Worm (Caenorhabditis elegans): ENCODE data around the gene C25F9.15.

C25F9.15 gene

DNA sequence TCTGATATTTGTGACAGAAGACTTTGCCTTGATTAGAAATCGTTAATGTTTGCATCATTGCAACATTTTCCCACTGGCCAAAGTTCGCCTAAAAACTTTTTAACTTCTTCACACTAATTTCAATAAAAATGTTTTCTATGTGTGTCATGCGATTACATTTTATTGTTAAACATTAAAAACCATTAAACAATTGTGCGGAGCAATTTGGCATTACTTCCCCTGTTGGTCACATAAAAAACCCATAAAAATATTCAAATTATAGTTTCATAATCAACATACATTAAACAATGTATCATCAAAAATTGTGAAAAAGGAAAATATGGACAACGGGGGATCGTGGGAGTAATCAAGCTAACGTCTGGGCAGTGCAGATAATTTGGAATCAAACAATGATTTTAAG lies 1.4 kb downstream of the C25F9.15 start:
- TF ChIP-seq nhr-28 (tag; optimal IDR thresholded peaks at IDR 0.05) (peak; percentile 6), php-3 (GFP tag; IDR thresholded peaks at IDR 0.05) (peak; percentile 94)

ce11 chrV:19421131-19421530 lies 3.2 kb downstream of the C25F9.15 start, which contains the start of gene C25F9.2:
Gene C25F9.2, plus strand, starts transcription at chrV:19421471.
- TF ChIP-seq F37D6.2 (tag; optimal IDR thresholded peaks at IDR 0.05) (no peak), daf-19 (GFP tag; conservative IDR thresholded peaks at IDR 0.05) (no peak), madf-5 (GFP tag; IDR thresholded peaks at IDR 0.05) (no peak), nhr-42 (GFP tag; IDR thresholded peaks at IDR 0.05) (no peak), attf-4 (tag; optimal IDR thresholded peaks at IDR 0.05) (no peak), nhr-25 (tag; optimal IDR thresholded peaks at IDR 0.05; ENCODE audit: borderline replicate concordance, insufficient read depth) (no peak), lin-15B (tag; optimal IDR thresholded peaks at IDR 0.05) (no peak), mes-2 (tag; optimal IDR thresholded peaks at IDR 0.05; ENCODE audit: poor library complexity, severe bottlenecking) (no peak), skn-1 (tag; optimal IDR thresholded peaks at IDR 0.05) (no peak), aly-2 (tag; optimal IDR thresholded peaks at IDR 0.05) (no peak), nhr-10 (tag; optimal IDR thresholded peaks at IDR 0.05) (no peak), snpc-4 (tag; optimal IDR thresholded peaks at IDR 0.05) (no peak), dmd-9 (GFP tag; IDR thresholded peaks at IDR 0.05) (no peak), rbr-2 (tag; optimal IDR thresholded peaks at IDR 0.05) (no peak), php-3 (GFP tag; IDR thresholded peaks at IDR 0.05) (no peak), Y5F2A.4 (GFP tag; optimal IDR thresholded peaks at IDR 0.05) (no peak), ceh-28 (tag; optimal IDR thresholded peaks at IDR 0.05) (no peak), duxl-1 (tag; optimal IDR thresholded peaks at IDR 0.05; ENCODE audit: poor library complexity) (no peak), snpc-1.2 (GFP tag; IDR thresholded peaks at IDR 0.05) (no peak), lim-7 (GFP tag; IDR thresholded peaks at IDR 0.05) (no peak)

DNA sequence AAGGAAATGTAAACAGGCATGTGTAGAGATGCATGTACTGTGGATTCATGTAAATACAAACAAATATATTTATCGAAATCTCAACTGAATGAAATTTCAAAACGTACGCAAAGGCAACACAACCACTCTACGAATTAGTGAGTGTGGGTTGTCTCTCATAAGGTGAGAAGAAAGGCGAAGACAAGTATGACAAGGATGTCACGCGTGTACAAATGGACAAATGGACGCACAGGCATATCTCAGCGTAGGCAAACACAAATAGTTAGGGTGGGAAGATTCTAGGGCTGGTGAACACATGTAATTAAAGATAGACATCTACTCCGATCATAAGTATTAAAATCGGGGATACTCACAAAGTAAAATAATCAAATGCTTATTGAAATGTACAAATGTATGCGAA lies 10.2 kb downstream of the C25F9.15 start:
- peak; percentile 77 for TF ChIP-seq hlh-30 (tag; optimal IDR thresholded peaks at IDR 0.05; ENCODE audit: insufficient read depth)
- TF ChIP-seq unc-62 (GFP tag; optimal IDR thresholded peaks at IDR 0.05 in 1 of 2) = peak in 1 of 2 experiments; percentile 61
- TF ChIP-seq unc-62 (tag; optimal IDR thresholded peaks at IDR 0.05) = no peak
- TF ChIP-seq hlh-11 (tag; optimal IDR thresholded peaks at IDR 0.05) = peak; percentile 11
- peak; percentile 19 for TF ChIP-seq mxl-3 (GFP tag; optimal IDR thresholded peaks at IDR 0.05)
- TF ChIP-seq gei-8 (GFP tag; optimal IDR thresholded peaks at IDR 0.05) = no peak
- no peak for TF ChIP-seq dmd-8 (GFP tag; IDR thresholded peaks at IDR 0.05)

- TF ChIP-seq ztf-11 (tag; optimal IDR thresholded peaks at IDR 0.05) (no peak), lir-3 (tag; optimal IDR thresholded peaks at IDR 0.05) (no peak), nhr-28 (tag; optimal IDR thresholded peaks at IDR 0.05) (no peak), fkh-10 (GFP tag; optimal IDR thresholded peaks at IDR 0.05) (no peak), zip-2 (tag; optimal IDR thresholded peaks at IDR 0.05) (no peak), Y5F2A.4 (GFP tag; optimal IDR thresholded peaks at IDR 0.05) (no peak), snpc-4 (tag; optimal IDR thresholded peaks at IDR 0.05) (no peak), tra-1 (GFP tag; IDR thresholded peaks at IDR 0.05) (no peak), F26F4.8 (GFP tag; conservative IDR thresholded peaks at IDR 0.05) (no peak), zfp-3 (GFP tag; conservative IDR thresholded peaks at IDR 0.05) (no peak), Y48G9A.11 (GFP tag; IDR thresholded peaks at IDR 0.05) (no peak), set-16 (GFP tag; IDR thresholded peaks at IDR 0.05) (no peak), spr-1 (tag; optimal IDR thresholded peaks at IDR 0.05) (no peak), nhr-25 (tag; optimal IDR thresholded peaks at IDR 0.05; ENCODE audit: borderline replicate concordance, insufficient read depth) (no peak), lin-39 (tag; optimal IDR thresholded peaks at IDR 0.05) (no peak), skn-1 (tag; optimal IDR thresholded peaks at IDR 0.05) (no peak), T26A8.4 (GFP tag; IDR thresholded peaks at IDR 0.05) (no peak), mep-1 (tag; optimal IDR thresholded peaks at IDR 0.05) (no peak), hlh-30 (tag; optimal IDR thresholded peaks at IDR 0.05; ENCODE audit: insufficient read depth) (no peak)
Measured at ce11 chrV:19428936-19429335, 11.0 kb downstream of the C25F9.15 start.

All from whole organism, L4 larva.